Fruit fly (Drosophila melanogaster) whole organism, larva: Measurements from ENCODE around the gene CG1265.

ENCODE experiments used
- noc ChIP-seq: fragments of 200-800 bp; sonication (Bioruptor generic); optimal IDR thresholded peaks from 3 replicates; lab custom pipeline; 2019; ENCODE audit warnings: missing biosample characterization, mild to moderate bottlenecking, missing genetic modification characterization, moderate library complexity

The CG1265 gene

dm6 chr3L:4292120-4292697 lies 37.6 kb downstream of the CG1265 start, which contains the start of the genes CG15012 and Fdx2:
Gene CG15012 (minus strand): TSS chr3L:4292246.
Gene Fdx2 (plus strand): TSS chr3L:4292482.
- peak; percentile 26 for TF ChIP-seq noc

- TF ChIP-seq noc: no peak
Measured at dm6 chr3L:4293304-4293703, 38.7 kb downstream of the CG1265 start.

DNA sequence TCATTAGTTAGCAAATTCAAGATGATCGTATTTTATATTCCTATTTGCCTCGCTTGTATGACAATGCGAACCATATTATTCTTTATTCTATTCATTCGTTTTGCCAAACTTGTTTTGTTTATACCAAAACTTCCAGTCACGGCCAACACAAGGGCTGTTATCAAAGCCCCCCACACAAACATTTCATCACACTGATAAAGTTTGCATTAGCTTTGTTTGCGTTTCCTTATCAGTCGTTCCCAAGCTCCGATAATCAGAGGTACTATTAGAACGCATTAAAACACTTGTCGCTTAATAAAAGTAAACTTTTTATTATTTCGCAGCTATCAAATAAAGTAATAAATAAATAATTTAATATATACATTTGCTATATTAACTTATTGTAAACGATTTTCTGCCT lies 39.1 kb downstream of the CG1265 start:
- peak; percentile 28 for TF ChIP-seq noc

dm6 chr3L:4296760-4297159 lies 42.2 kb downstream of the CG1265 start:
- no peak for TF ChIP-seq noc

DNA sequence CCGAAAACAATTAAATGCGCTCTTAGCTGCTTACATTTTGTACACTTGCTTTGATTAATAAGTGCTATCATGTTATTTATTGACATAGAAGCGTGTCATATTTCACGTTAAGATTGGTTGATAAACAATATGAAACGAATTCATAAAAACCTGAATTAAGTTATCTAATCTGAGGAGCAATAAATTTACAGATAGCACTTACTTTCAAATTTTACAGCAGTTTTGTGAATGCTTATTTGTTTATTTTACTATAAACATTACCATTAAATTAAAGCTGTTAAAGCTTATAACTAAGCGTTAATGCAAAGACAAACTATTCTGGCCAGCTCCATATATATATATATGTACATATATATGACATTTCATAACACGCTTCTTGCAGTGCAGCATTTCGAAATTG lies 47.5 kb downstream of the CG1265 start:
- TF ChIP-seq noc: no peak

dm6 chr3L:4304244-4304959 lies 49.8 kb downstream of the CG1265 start:
- no peak for TF ChIP-seq noc
